Fruit fly (Drosophila melanogaster): ENCODE measurements around the gene gammaSnap2.

dm6 chr3R:10151830-10152513 is 30.8 kb upstream of the gammaSnap2 start, which contains the start of gene CG34303:
- TF ChIP-seq psq (optimal IDR thresholded peaks at IDR 0.05) (no peak), h (optimal IDR thresholded peaks at IDR 0.05) (no peak), insv (optimal IDR thresholded peaks at IDR 0.05) (no peak), Sin3A (optimal IDR thresholded peaks at IDR 0.05) (no peak)

Data from Kc167 (cell line).